Fruit fly (Drosophila melanogaster) whole organism, embryonic: ENCODE data around the gene CG6901.
A peak's percentile ranks its signal among the peaks of the same experiment; 100 is the strongest.

Experiments
- Aef1 ChIP-seq: fragments of 200-800 bp; sonication (Bioruptor generic); IDR thresholded peaks from 3 replicates; pipeline ENCODE4 v1.3.6; 2022; ENCODE audit warnings: missing biosample characterization, missing genetic modification characterization
- Antp ChIP-seq: fragments of 200-800 bp; sonication (Bioruptor generic); optimal IDR thresholded peaks from 3 replicates; lab custom pipeline; 2016; ENCODE audit warnings: missing biosample characterization, missing genetic modification characterization
- Awh ChIP-seq: fragments of 200-800 bp; sonication (Bioruptor generic); IDR thresholded peaks from 2 replicates; pipeline ENCODE4, ENCODE4 v1.3.6; 2022; ENCODE audit warnings: missing biosample characterization, missing genetic modification characterization
- B-H1 ChIP-seq: fragments of 200-800 bp; sonication (Bioruptor generic); IDR thresholded peaks from 3 replicates; pipeline ENCODE4 v1.3.6; 2022; ENCODE audit warnings: missing biosample characterization, missing genetic modification characterization
- Bdp1 ChIP-seq: fragments of 200-800 bp; sonication (Bioruptor generic); optimal IDR thresholded peaks from 3 replicates; lab custom pipeline; 2016; ENCODE audit warnings: missing biosample characterization, missing genetic modification characterization
- Bgb ChIP-seq: fragments of 200-800 bp; sonication (Bioruptor generic); IDR thresholded peaks from 2 replicates; pipeline ENCODE4 v1.3.6; 2022; ENCODE audit warnings: missing biosample characterization, missing genetic modification characterization; ENCODE audit not compliant: partially characterized antibody
- CG10209 ChIP-seq: fragments of 200-800 bp; sonication (Bioruptor generic); optimal IDR thresholded peaks from 3 replicates; lab custom pipeline; 2017; ENCODE audit warnings: missing biosample characterization, mild to moderate bottlenecking, missing genetic modification characterization, missing genetic modification reagents
- CG10274 ChIP-seq: fragments of 200-800 bp; sonication (Bioruptor generic); optimal IDR thresholded peaks from 3 replicates; lab custom pipeline; 2017; ENCODE audit warnings: missing biosample characterization, mild to moderate bottlenecking, missing genetic modification characterization
- CG10654 ChIP-seq: fragments of 200-800 bp; sonication (Bioruptor generic); optimal IDR thresholded peaks from 2 replicates; lab custom pipeline; 2016; ENCODE audit warnings: missing biosample characterization, missing genetic modification characterization
- CG11093 ChIP-seq: fragments of 200-800 bp; sonication (Bioruptor generic); IDR thresholded peaks from 3 replicates; pipeline ENCODE4 v1.3.6; 2022; ENCODE audit warnings: missing biosample characterization, missing genetic modification characterization
- CG11247 ChIP-seq: fragments of 200-800 bp; sonication (Bioruptor generic); IDR thresholded peaks from 2 replicates; pipeline ENCODE4 v1.3.6; 2022; ENCODE audit warnings: missing biosample characterization, missing genetic modification characterization
- CG12071 ChIP-seq: fragments of 200-800 bp; sonication (Bioruptor generic); optimal IDR thresholded peaks from 3 replicates; lab custom pipeline; 2018; ENCODE audit warnings: missing biosample characterization, mild to moderate bottlenecking, missing genetic modification characterization
- CG12236 ChIP-seq: fragments of 200-800 bp; sonication (Bioruptor generic); optimal IDR thresholded peaks from 2 replicates; lab custom pipeline; 2016; ENCODE audit warnings: missing biosample characterization, missing genetic modification characterization
- CG13287 ChIP-seq: fragments of 200-800 bp; sonication (Bioruptor generic); IDR thresholded peaks from 2 replicates; pipeline ENCODE4 v1.3.6; 2022; ENCODE audit warnings: missing biosample characterization, missing genetic modification characterization; ENCODE audit not compliant: partially characterized antibody
- CG17802 ChIP-seq: fragments of 200-800 bp; sonication (Bioruptor generic); optimal IDR thresholded peaks from 2 replicates; lab custom pipeline; 2018; ENCODE audit warnings: missing biosample characterization, mild to moderate bottlenecking, missing genetic modification characterization, moderate library complexity
- CG18262 ChIP-seq: fragments of 200-800 bp; optimal IDR thresholded peaks from 3 replicates; lab custom pipeline; 2019; ENCODE audit warnings: missing biosample characterization, mild to moderate bottlenecking, missing genetic modification characterization, moderate library complexity
- CG18599 ChIP-seq: fragments of 200-800 bp; sonication (Bioruptor generic); optimal IDR thresholded peaks from 3 replicates; lab custom pipeline; 2017; ENCODE audit warnings: missing biosample characterization, missing genetic modification characterization, mild to moderate bottlenecking, moderate library complexity, missing genetic modification reagents
- CG2202 ChIP-seq: fragments of 200-800 bp; sonication (Bioruptor generic); optimal IDR thresholded peaks from 2 replicates; lab custom pipeline; 2018; ENCODE audit warnings: missing biosample characterization, mild to moderate bottlenecking, missing genetic modification characterization
- CG33557 ChIP-seq: fragments of 200-800 bp; sonication (Bioruptor generic); optimal IDR thresholded peaks from 2 replicates; lab custom pipeline; 2019; ENCODE audit warnings: missing biosample characterization, mild to moderate bottlenecking, missing genetic modification characterization, moderate library complexity
- CG34422 ChIP-seq: fragments of 200-800 bp; sonication (Bioruptor generic); IDR thresholded peaks from 3 replicates; pipeline ENCODE4 v1.3.6; 2022; ENCODE audit warnings: missing biosample characterization, missing genetic modification characterization
- CG42726 ChIP-seq: fragments of 200-800 bp; sonication (Bioruptor generic); IDR thresholded peaks from 2 replicates; pipeline ENCODE4 v1.3.6; 2022; ENCODE audit warnings: missing biosample characterization, missing genetic modification characterization; ENCODE audit not compliant: partially characterized antibody
- CG5245 ChIP-seq: fragments of 200-800 bp; sonication (Bioruptor generic); optimal IDR thresholded peaks from 3 replicates; lab custom pipeline; 2016; ENCODE audit warnings: missing biosample characterization, missing genetic modification characterization
- CG6254 ChIP-seq: fragments of 200-800 bp; sonication (Bioruptor generic); optimal IDR thresholded peaks from 3 replicates; lab custom pipeline; 2017; ENCODE audit warnings: mild to moderate bottlenecking, missing biosample characterization, missing genetic modification reagents, missing genetic modification characterization
- CG6654 ChIP-seq: fragments of 200-800 bp; sonication (Bioruptor generic); optimal IDR thresholded peaks from 2 replicates; lab custom pipeline; 2017; ENCODE audit warnings: missing biosample characterization, mild to moderate bottlenecking, missing genetic modification characterization
- CG6854 ChIP-seq: fragments of 200-800 bp; sonication (Bioruptor generic); optimal IDR thresholded peaks from 3 replicates; lab custom pipeline; 2017; ENCODE audit warnings: missing biosample characterization, mild to moderate bottlenecking, missing genetic modification characterization
- CG9797 ChIP-seq: fragments of 200-800 bp; sonication (Bioruptor generic); optimal IDR thresholded peaks from 3 replicates; lab custom pipeline; 2018; ENCODE audit warnings: missing biosample characterization, mild to moderate bottlenecking, missing genetic modification characterization
- Dfd ChIP-seq, 2 experiments: fragments of >200 bp; optimal IDR thresholded peaks; 2 replicates each; lab custom pipeline; 2017; ENCODE audit warnings: missing biosample characterization in 2 of 2, missing genetic modification characterization in 2 of 2
- Ets65A ChIP-seq: fragments of 200-800 bp; sonication (Bioruptor generic); peaks from one replicate; lab custom pipeline; 2016; ENCODE audit warnings: missing biosample characterization, missing genetic modification characterization
- Hr51 ChIP-seq, 2 experiments: fragments of 200-800 bp; sonication (Bioruptor generic); optimal IDR thresholded peaks; 2 replicates in 1 of 2; 3 replicates in 1 of 2; lab custom pipeline; 2016 to 2018; ENCODE audit warnings: missing biosample characterization in 2 of 2, missing genetic modification characterization in 2 of 2, mild to moderate bottlenecking in 1 of 2, moderate library complexity in 1 of 2
- Mad ChIP-seq: fragments of 200-800 bp; sonication (Bioruptor generic); optimal IDR thresholded peaks from 2 replicates; lab custom pipeline; 2016; ENCODE audit warnings: missing biosample characterization, missing genetic modification characterization
- NFAT ChIP-seq: fragments of 200-800 bp; sonication (Bioruptor generic); IDR thresholded peaks from 2 replicates; pipeline ENCODE4 v1.3.6; 2022; ENCODE audit warnings: missing biosample characterization, missing genetic modification characterization
- Scr ChIP-seq: fragments of 200-800 bp; sonication (Bioruptor generic); IDR thresholded peaks from 2 replicates; pipeline ENCODE4 v1.3.6; 2022; ENCODE audit warnings: missing biosample characterization, missing genetic modification characterization; ENCODE audit not compliant: partially characterized antibody
- Sox102F ChIP-seq: fragments of 200-800 bp; sonication (Bioruptor generic); optimal IDR thresholded peaks from 2 replicates; lab custom pipeline; 2018; ENCODE audit warnings: missing biosample characterization, mild to moderate bottlenecking, missing genetic modification characterization, moderate library complexity
- Stat92E ChIP-seq, 3 experiments: fragments of >200 bp in 2 of 3; fragments of 200-800 bp in 1 of 3; sonication (Bioruptor generic) in 1 of 3; optimal IDR thresholded peaks; 2 replicates each; lab custom pipeline; 2017 to 2019; ENCODE audit warnings: missing biosample characterization in 3 of 3, missing genetic modification characterization in 3 of 3, mild to moderate bottlenecking in 1 of 3, moderate library complexity in 1 of 3
- bbx ChIP-seq: fragments of 200-800 bp; sonication (Bioruptor generic); IDR thresholded peaks from 2 replicates; pipeline ENCODE4 v1.3.6; 2022; ENCODE audit warnings: missing biosample characterization, missing genetic modification characterization; ENCODE audit not compliant: partially characterized antibody
- crc ChIP-seq: fragments of 200-800 bp; sonication (Bioruptor generic); optimal IDR thresholded peaks from 2 replicates; lab custom pipeline; 2016; ENCODE audit warnings: missing biosample characterization, missing genetic modification characterization
- emc ChIP-seq: fragments of 200-800 bp; sonication (Bioruptor generic); optimal IDR thresholded peaks from 2 replicates; lab custom pipeline; 2016; ENCODE audit warnings: missing biosample characterization, missing genetic modification characterization
- fu2 ChIP-seq: fragments of 200-800 bp; sonication (Bioruptor generic); optimal IDR thresholded peaks from 2 replicates; lab custom pipeline; 2016; ENCODE audit warnings: missing biosample characterization, missing genetic modification characterization
- insv ChIP-seq, 2 experiments: fragments of 200-800 bp; sonication (Bioruptor generic); optimal IDR thresholded peaks; 3 replicates each; lab custom pipeline; 2016 to 2018; ENCODE audit warnings: missing biosample characterization in 2 of 2, missing genetic modification characterization in 2 of 2
- jumu ChIP-seq: fragments of 200-800 bp; sonication (Bioruptor generic); optimal IDR thresholded peaks from 3 replicates; lab custom pipeline; 2016; ENCODE audit warnings: missing biosample characterization, missing genetic modification characterization
- kni ChIP-seq: fragments of 200-800 bp; sonication (Bioruptor generic); optimal IDR thresholded peaks from 3 replicates; lab custom pipeline; 2017; ENCODE audit warnings: mild to moderate bottlenecking, missing biosample characterization, missing genetic modification reagents, missing genetic modification characterization
- nau ChIP-seq: fragments of 200-800 bp; sonication (Bioruptor generic); optimal IDR thresholded peaks from 3 replicates; lab custom pipeline; 2017; ENCODE audit warnings: missing biosample characterization, mild to moderate bottlenecking, missing genetic modification characterization, missing genetic modification reagents
- phol ChIP-seq: fragments of 200-800 bp; sonication (Bioruptor generic); optimal IDR thresholded peaks from 3 replicates; lab custom pipeline; 2018; ENCODE audit warnings: missing biosample characterization, mild to moderate bottlenecking, missing genetic modification characterization, moderate library complexity
- ro ChIP-seq: fragments of 200-800 bp; sonication (Bioruptor generic); IDR thresholded peaks from 2 replicates; pipeline ENCODE4 v1.3.6; 2022; ENCODE audit warnings: missing biosample characterization, missing genetic modification characterization
- row ChIP-seq: fragments of 200-800 bp; sonication (Bioruptor generic); IDR thresholded peaks from 3 replicates; pipeline ENCODE4 v1.3.6; 2022; ENCODE audit warnings: missing biosample characterization, missing genetic modification characterization
- sens-2 ChIP-seq: fragments of 200-800 bp; sonication (Bioruptor generic); IDR thresholded peaks from 2 replicates; pipeline ENCODE4 v1.3.6; 2022; ENCODE audit warnings: missing biosample characterization, missing genetic modification characterization
- trem ChIP-seq: fragments of 200-800 bp; optimal IDR thresholded peaks from 3 replicates; lab custom pipeline; 2019; ENCODE audit warnings: missing biosample characterization, mild to moderate bottlenecking, missing genetic modification characterization, moderate library complexity
- trh ChIP-seq: fragments of 200-800 bp; sonication (Bioruptor generic); optimal IDR thresholded peaks from 2 replicates; lab custom pipeline; 2016; ENCODE audit warnings: missing biosample characterization, missing genetic modification characterization
- z ChIP-seq: fragments of 200-800 bp; sonication (Bioruptor generic); IDR thresholded peaks from 3 replicates; pipeline ENCODE4 v1.3.6; 2022; ENCODE audit warnings: missing biosample characterization, missing genetic modification characterization

Gene CG6901

dm6 chr3R:16331809-16332343 is 8.7 kb downstream of the CG6901 start (continued):
- TF ChIP-seq CG33557 (GFP tag; lab: Kevin White, UChicago) (peak; percentile 89), Sox102F (GFP tag; lab: Kevin White, UChicago) (peak; percentile 10), CG11093 (GFP tag; lab: Robert Waterston, UW) (no peak), Scr (GFP tag; lab: Robert Waterston, UW) (no peak), sens-2 (GFP tag; lab: Robert Waterston, UW) (peak; percentile 23; the same call in 1 of the 2 replicates), NFAT (GFP tag; lab: Robert Waterston, UW) (peak; percentile 71), Bdp1 (GFP tag; lab: Kevin White, UChicago) (peak; percentile 78), trem (tag; lab: Kevin White, UChicago) (no peak), CG10209 (GFP tag; lab: Kevin White, UChicago) (peak; percentile 85), Antp (peak; percentile 8), Awh (GFP tag; lab: Robert Waterston, UW) (peak; percentile 84), CG2202 (tag; lab: Kevin White, UChicago) (peak; percentile 88), nau (GFP tag; lab: Kevin White, UChicago) (peak; percentile 76), CG9797 (GFP tag; lab: Kevin White, UChicago) (peak; percentile 21), z (GFP tag; lab: Robert Waterston, UW) (peak; percentile 64; the same call in 1 of the 3 replicates), CG12236 (GFP tag; lab: Kevin White, UChicago) (peak; percentile 77), row (GFP tag; lab: Robert Waterston, UW) (peak; percentile 36; the same call in 1 of the 3 replicates), phol (no peak), CG12071 (GFP tag; lab: Kevin White, UChicago) (peak; percentile 53), CG6254 (GFP tag; lab: Kevin White, UChicago) (peak; percentile 66), CG5245 (no peak), jumu (GFP tag; lab: Kevin White, UChicago) (peak; percentile 28), Ets65A (GFP tag; lab: Kevin White, UChicago) (no peak), crc (peak; percentile 20), Stat92E (GFP tag; optimal IDR thresholded peaks at IDR 0.05; lab: Kevin White, UChicago) (peak in 1 of 3 experiments; percentile 9), trh (peak; percentile 64), CG10654 (peak; percentile 3), Mad (GFP tag; lab: Kevin White, UChicago) (peak; percentile 33), CG18599 (GFP tag; lab: Kevin White, UChicago) (peak; percentile 43), insv (GFP tag; optimal IDR thresholded peaks at IDR 0.05; lab: Kevin White, UChicago) (peak in 1 of 2 experiments; percentile 41), kni (GFP tag; lab: Kevin White, UChicago) (peak; percentile 82), ro (peak; percentile 33; the same call in 1 of the 2 replicates), bbx (no peak), CG42726 (GFP tag; lab: Robert Waterston, UW) (no peak), emc (GFP tag; lab: Kevin White, UChicago) (no peak), fu2 (no peak), B-H1 (GFP tag; lab: Robert Waterston, UW) (no peak), CG13287 (no peak), CG6854 (GFP tag; lab: Kevin White, UChicago) (peak; percentile 9), Dfd (GFP tag; optimal IDR thresholded peaks at IDR 0.05; lab: Kevin White, UChicago) (no peak), Aef1 (GFP tag; lab: Robert Waterston, UW) (no peak), CG17802 (no peak), Bgb (no peak), CG6654 (no peak), CG34422 (GFP tag; lab: Robert Waterston, UW) (0 out of 3 replicates have a peak, but pooled peaks have one; percentile 19), Hr51 (GFP tag; optimal IDR thresholded peaks at IDR 0.05; lab: Kevin White, UChicago) (peak in 1 of 2 experiments; percentile 63), CG10274 (GFP tag; lab: Kevin White, UChicago) (peak; percentile 42), CG18262 (tag; lab: Kevin White, UChicago) (peak; percentile 68), CG11247 (GFP tag; lab: Robert Waterston, UW) (peak; percentile 58)
